Worm (Caenorhabditis elegans): ENCODE data around the gene Y62E10A.20.

The Y62E10A.20 gene

ce11 chrIV:13353143-13353773 lies 32.6 kb downstream of the Y62E10A.20 start, which contains the start of the genes rec-8 and mex-5 (continued):
- TF ChIP-seq F57C9.4 (tag; optimal IDR thresholded peaks at IDR 0.05) (no peak), madf-3 (GFP tag; IDR thresholded peaks at IDR 0.05) (0 out of 2 replicates have a peak, but pooled peaks have one; percentile 29), F39B2.1 (GFP tag; IDR thresholded peaks at IDR 0.05) (no peak), B0035.1 (tag; optimal IDR thresholded peaks at IDR 0.05) (no peak), aptf-2 (GFP tag; conservative IDR thresholded peaks at IDR 0.05) (no peak), rcor-1 (GFP tag; IDR thresholded peaks at IDR 0.05) (peak; percentile 28; the same call in 1 of the 2 replicates), akir-1 (GFP tag; optimal IDR thresholded peaks at IDR 0.05) (no peak), ets-4 (GFP tag; optimal IDR thresholded peaks at IDR 0.05) (no peak), lin-54 (GFP tag; optimal IDR thresholded peaks at IDR 0.05) (peak; percentile 75), zim-3 (tag; optimal IDR thresholded peaks at IDR 0.05) (no peak), efl-1 (GFP tag; optimal IDR thresholded peaks at IDR 0.05) (peak; percentile 98), F49E8.2 (tag; optimal IDR thresholded peaks at IDR 0.05; ENCODE audit: insufficient read depth) (peak; percentile 95), F22D6.2 (tag; optimal IDR thresholded peaks at IDR 0.05) (no peak), D2030.7 (GFP tag; IDR thresholded peaks at IDR 0.05) (peak; percentile 89), rec-8 (tag; optimal IDR thresholded peaks at IDR 0.05) (no peak), pbrm-1 (GFP tag; IDR thresholded peaks at IDR 0.05) (no peak; the same call in 1 of the 2 replicates), rpc-1 (optimal IDR thresholded peaks at IDR 0.05) (no peak), rpc-1 (tag; optimal IDR thresholded peaks at IDR 0.05) (peak; percentile 12), C17E4.6 (GFP tag; IDR thresholded peaks at IDR 0.05) (peak; percentile 81), tbx-9 (tag; optimal IDR thresholded peaks at IDR 0.05; ENCODE audit: borderline replicate concordance) (no peak), F52B5.7 (tag; optimal IDR thresholded peaks at IDR 0.05) (no peak), hmg-20 (GFP tag; IDR thresholded peaks at IDR 0.05) (no peak), bed-1 (GFP tag; IDR thresholded peaks at IDR 0.05) (no peak), mel-28 (tag; optimal IDR thresholded peaks at IDR 0.05; ENCODE audit: borderline replicate concordance) (no peak), attf-5 (GFP tag; optimal IDR thresholded peaks at IDR 0.05) (no peak), F33H1.4 (GFP tag; IDR thresholded peaks at IDR 0.05) (peak; percentile 98), aptf-3 (GFP tag; IDR thresholded peaks at IDR 0.05) (no peak), C06A6.2 (GFP tag; conservative IDR thresholded peaks at IDR 0.05) (no peak), dpl-1 (GFP tag; optimal IDR thresholded peaks at IDR 0.05) (peak; percentile 92), snpc-4 (GFP tag; optimal IDR thresholded peaks at IDR 0.05) (peak; percentile 28), snpc-4 (tag; optimal IDR thresholded peaks at IDR 0.05) (peak in 2 of 4 experiments; percentile 43 to 78), dox-1 (GFP tag; IDR thresholded peaks at IDR 0.05) (peak; percentile 57; the same call in 1 of the 2 replicates), attf-6 (GFP tag; IDR thresholded peaks at IDR 0.05) (peak; percentile 83), die-1 (tag; optimal IDR thresholded peaks at IDR 0.05) (no peak), T07F8.4 (tag; optimal IDR thresholded peaks at IDR 0.05) (no peak), nfya-2 (GFP tag; IDR thresholded peaks at IDR 0.05) (no peak), hlh-12 (tag; optimal IDR thresholded peaks at IDR 0.05) (no peak), F57A8.1 (GFP tag; optimal IDR thresholded peaks at IDR 0.05) (no peak), lir-1 (GFP tag; conservative IDR thresholded peaks at IDR 0.05) (peak; percentile 7; the same call in 1 of the 2 replicates), nhr-120 (GFP tag; IDR thresholded peaks at IDR 0.05) (no peak), ceh-58 (GFP tag; IDR thresholded peaks at IDR 0.05) (no peak), hrde-1 (tag; optimal IDR thresholded peaks at IDR 0.05; ENCODE audit: borderline replicate concordance) (no peak), egrh-3 (GFP tag; IDR thresholded peaks at IDR 0.05) (no peak), ztf-22 (GFP tag; optimal IDR thresholded peaks at IDR 0.05) (no peak), bed-2 (GFP tag; IDR thresholded peaks at IDR 0.05) (no peak), F23B12.7 (tag; optimal IDR thresholded peaks at IDR 0.05; ENCODE audit: insufficient read depth) (no peak), lin-35 (GFP tag; optimal IDR thresholded peaks at IDR 0.05) (peak in 2 of 3 experiments; percentile 55 to 84), T26A5.8 (tag; optimal IDR thresholded peaks at IDR 0.05) (no peak)

Data from whole organism, young adult.